Fruit fly (Drosophila melanogaster) whole organism, embryonic: Measurements from ENCODE around the gene CG10324.

Experiments
- CG10267 ChIP-seq: fragments of 200-800 bp; sonication (Bioruptor generic); optimal IDR thresholded peaks from 2 replicates; lab custom pipeline; 2018; ENCODE audit warnings: missing biosample characterization, mild to moderate bottlenecking, missing genetic modification characterization, moderate library complexity
- CG10565 ChIP-seq: fragments of 200-800 bp; sonication (Bioruptor generic); optimal IDR thresholded peaks from 3 replicates; lab custom pipeline; 2016; ENCODE audit warnings: missing biosample characterization, mild to moderate bottlenecking, missing genetic modification characterization
- CG10979 ChIP-seq: fragments of 200-800 bp; sonication (Bioruptor generic); optimal IDR thresholded peaks from 2 replicates; lab custom pipeline; 2018; ENCODE audit warnings: missing biosample characterization, mild to moderate bottlenecking, missing genetic modification characterization, moderate library complexity
- CG13287 ChIP-seq: fragments of 200-800 bp; sonication (Bioruptor generic); IDR thresholded peaks from 2 replicates; pipeline ENCODE4 v1.3.6; 2022; ENCODE audit warnings: missing biosample characterization, missing genetic modification characterization; ENCODE audit not compliant: partially characterized antibody
- CG13894 ChIP-seq: fragments of 200-800 bp; sonication (Bioruptor generic); optimal IDR thresholded peaks from 3 replicates; lab custom pipeline; 2018; ENCODE audit warnings: missing biosample characterization, mild to moderate bottlenecking, missing genetic modification characterization, moderate library complexity
- CG14014 ChIP-seq: fragments of 200-800 bp; sonication (Bioruptor generic); IDR thresholded peaks from 2 replicates; pipeline ENCODE4 v1.3.6; 2022; ENCODE audit warnings: missing biosample characterization, missing genetic modification characterization
- CG15601 ChIP-seq: fragments of 200-800 bp; sonication (Bioruptor generic); optimal IDR thresholded peaks from 3 replicates; lab custom pipeline; 2019; ENCODE audit warnings: missing biosample characterization, mild to moderate bottlenecking, missing genetic modification characterization, moderate library complexity
- CG17568 ChIP-seq: fragments of 200-800 bp; sonication (Bioruptor generic); optimal IDR thresholded peaks from 2 replicates; lab custom pipeline; 2018; ENCODE audit warnings: missing biosample characterization, mild to moderate bottlenecking, missing genetic modification characterization, moderate library complexity
- CG2129 ChIP-seq: fragments of 200-800 bp; sonication (Bioruptor generic); IDR thresholded peaks from 2 replicates; pipeline ENCODE4 v1.3.6; 2022; ENCODE audit warnings: missing biosample characterization, missing genetic modification characterization; ENCODE audit not compliant: partially characterized antibody
- CG31365 ChIP-seq: fragments of 200-800 bp; sonication (Bioruptor generic); optimal IDR thresholded peaks from 2 replicates; lab custom pipeline; 2018; ENCODE audit warnings: missing biosample characterization, mild to moderate bottlenecking, missing genetic modification characterization
- CG3847 ChIP-seq: fragments of 200-800 bp; sonication (Bioruptor generic); IDR thresholded peaks from 2 replicates; pipeline ENCODE4 v1.3.6; 2022; ENCODE audit warnings: missing biosample characterization, missing genetic modification characterization
- CG4404 ChIP-seq: fragments of 200-800 bp; sonication (Bioruptor generic); IDR thresholded peaks from 2 replicates; pipeline ENCODE4 v1.3.6; 2022; ENCODE audit warnings: missing biosample characterization, missing genetic modification characterization
- CG7963 ChIP-seq: fragments of 200-800 bp; sonication (Bioruptor generic); IDR thresholded peaks from 3 replicates; pipeline ENCODE4 v1.3.6; 2022; ENCODE audit warnings: missing biosample characterization, missing genetic modification characterization; ENCODE audit not compliant: partially characterized antibody
- CG8290 ChIP-seq, 3 experiments: fragments of 200-800 bp; sonication (Bioruptor generic); optimal IDR thresholded peaks; 2 replicates each; lab custom pipeline; 2016 to 2019; ENCODE audit warnings: missing biosample characterization in 3 of 3, missing genetic modification characterization in 3 of 3, mild to moderate bottlenecking in 2 of 3, moderate library complexity in 1 of 3
- CG9797 ChIP-seq: fragments of 200-800 bp; sonication (Bioruptor generic); optimal IDR thresholded peaks from 3 replicates; lab custom pipeline; 2018; ENCODE audit warnings: missing biosample characterization, mild to moderate bottlenecking, missing genetic modification characterization
- Dfd ChIP-seq, 2 experiments: fragments of >200 bp; optimal IDR thresholded peaks; 2 replicates each; lab custom pipeline; 2017; ENCODE audit warnings: missing biosample characterization in 2 of 2, missing genetic modification characterization in 2 of 2
- Dip2 ChIP-seq: fragments of 200-800 bp; sonication (Bioruptor generic); IDR thresholded peaks from 2 replicates; pipeline ENCODE4 v1.3.6; 2022; ENCODE audit warnings: missing biosample characterization, missing genetic modification characterization
- Dp ChIP-seq: fragments of 200-800 bp; sonication (Bioruptor generic); optimal IDR thresholded peaks from 2 replicates; lab custom pipeline; 2018; ENCODE audit warnings: missing biosample characterization, mild to moderate bottlenecking, missing genetic modification characterization, moderate library complexity
- Elba2 ChIP-seq: fragments of 200-800 bp; sonication (Bioruptor generic); optimal IDR thresholded peaks from 3 replicates; lab custom pipeline; 2016; ENCODE audit warnings: missing biosample characterization, missing genetic modification characterization
- Fer3 ChIP-seq: fragments of 200-800 bp; sonication (Bioruptor generic); optimal IDR thresholded peaks from 2 replicates; lab custom pipeline; 2018; ENCODE audit warnings: missing biosample characterization, mild to moderate bottlenecking, missing genetic modification characterization, moderate library complexity
- HHEX ChIP-seq: fragments of 200-800 bp; sonication (Bioruptor generic); optimal IDR thresholded peaks from 3 replicates; lab custom pipeline; 2017; ENCODE audit warnings: missing biosample characterization, mild to moderate bottlenecking, missing genetic modification characterization, missing genetic modification reagents
- HLH3B ChIP-seq: fragments of 200-800 bp; sonication (Bioruptor generic); IDR thresholded peaks from 2 replicates; pipeline ENCODE4 v1.3.6; 2022; ENCODE audit warnings: missing biosample characterization, missing genetic modification characterization
- HmgD ChIP-seq: fragments of 200-800 bp; sonication (Bioruptor generic); optimal IDR thresholded peaks from 3 replicates; lab custom pipeline; 2016; ENCODE audit warnings: missing biosample characterization, missing genetic modification characterization
- Mes4 ChIP-seq: fragments of 200-800 bp; sonication (Bioruptor generic); optimal IDR thresholded peaks from 2 replicates; lab custom pipeline; 2016; ENCODE audit warnings: missing biosample characterization, missing genetic modification characterization
- NC2α ChIP-seq: fragments of 200-800 bp; sonication (Bioruptor generic); optimal IDR thresholded peaks from 2 replicates; lab custom pipeline; 2016; ENCODE audit warnings: missing biosample characterization, missing genetic modification characterization
- Opbp ChIP-seq: fragments of 200-800 bp; sonication (Bioruptor generic); IDR thresholded peaks from 3 replicates; pipeline ENCODE4 v1.3.6; 2022; ENCODE audit warnings: missing biosample characterization, missing genetic modification characterization; ENCODE audit not compliant: partially characterized antibody
- Ravus ChIP-seq: fragments of 200-800 bp; sonication (Bioruptor generic); IDR thresholded peaks from 2 replicates; pipeline ENCODE4 v1.3.6; 2022; ENCODE audit warnings: missing biosample characterization, missing genetic modification characterization
- aop ChIP-seq: fragments of 200-800 bp; sonication (Bioruptor generic); IDR thresholded peaks from 2 replicates; pipeline ENCODE4 v1.3.6; 2022; ENCODE audit warnings: missing biosample characterization, missing genetic modification characterization
- ato ChIP-seq: fragments of 200-800 bp; sonication (Bioruptor generic); IDR thresholded peaks from 2 replicates; pipeline ENCODE4 v1.3.6; 2022; ENCODE audit warnings: missing biosample characterization, missing genetic modification characterization; ENCODE audit not compliant: partially characterized antibody
- btn ChIP-seq: fragments of 200-800 bp; sonication (Bioruptor generic); optimal IDR thresholded peaks from 2 replicates; lab custom pipeline; 2016; ENCODE audit warnings: missing biosample characterization, missing genetic modification characterization
- da ChIP-seq: fragments of 200-800 bp; sonication (Bioruptor generic); optimal IDR thresholded peaks from 2 replicates; lab custom pipeline; 2016; ENCODE audit warnings: missing biosample characterization, missing genetic modification characterization
- danr ChIP-seq: fragments of 200-800 bp; sonication (Bioruptor generic); IDR thresholded peaks from 2 replicates; pipeline ENCODE4 v1.3.6; 2022; ENCODE audit warnings: missing biosample characterization, missing genetic modification characterization
- esg ChIP-seq: fragments of 200-800 bp; sonication (Bioruptor generic); conservative IDR thresholded peaks from 2 replicates; pipeline ENCODE4 v1.3.6; 2022; ENCODE audit warnings: missing biosample characterization, missing genetic modification characterization
- gfzf ChIP-seq: fragments of 200-800 bp; sonication (Bioruptor generic); optimal IDR thresholded peaks from 2 replicates; lab custom pipeline; 2016; ENCODE audit warnings: missing biosample characterization, mild to moderate bottlenecking, missing genetic modification characterization, moderate library complexity
- grau ChIP-seq: fragments of 200-800 bp; optimal IDR thresholded peaks from 3 replicates; lab custom pipeline; 2019; ENCODE audit warnings: missing biosample characterization, mild to moderate bottlenecking, missing genetic modification characterization, moderate library complexity
- ham ChIP-seq: fragments of 200-800 bp; sonication (Bioruptor generic); IDR thresholded peaks from 2 replicates; pipeline ENCODE4 v1.3.6; 2022; ENCODE audit warnings: missing biosample characterization, missing genetic modification characterization
- ind ChIP-seq: fragments of 200-800 bp; sonication (Bioruptor generic); optimal IDR thresholded peaks from 3 replicates; lab custom pipeline; 2016; ENCODE audit warnings: missing biosample characterization, missing genetic modification characterization
- klu ChIP-seq: fragments of 200-800 bp; sonication (Bioruptor generic); IDR thresholded peaks from 2 replicates; pipeline ENCODE4 v1.3.6; 2022; ENCODE audit warnings: missing biosample characterization, missing genetic modification characterization
- knrl ChIP-seq: fragments of 200-800 bp; sonication (Bioruptor generic); IDR thresholded peaks from 3 replicates; pipeline ENCODE4 v1.3.6; 2022; ENCODE audit warnings: missing biosample characterization, missing genetic modification characterization; ENCODE audit not compliant: partially characterized antibody
- luna ChIP-seq: fragments of 200-800 bp; sonication (Bioruptor generic); optimal IDR thresholded peaks from 2 replicates; lab custom pipeline; 2016; ENCODE audit warnings: missing biosample characterization, missing genetic modification characterization
- nerfin-1 ChIP-seq: fragments of 200-800 bp; sonication (Bioruptor generic); optimal IDR thresholded peaks from 3 replicates; lab custom pipeline; 2019; ENCODE audit warnings: missing biosample characterization, mild to moderate bottlenecking, missing genetic modification characterization, moderate library complexity
- row ChIP-seq: fragments of 200-800 bp; sonication (Bioruptor generic); IDR thresholded peaks from 3 replicates; pipeline ENCODE4 v1.3.6; 2022; ENCODE audit warnings: missing biosample characterization, missing genetic modification characterization
- slou ChIP-seq: fragments of 200-800 bp; sonication (Bioruptor generic); optimal IDR thresholded peaks from 3 replicates; lab custom pipeline; 2016; ENCODE audit warnings: missing biosample characterization, missing genetic modification characterization
- sqz ChIP-seq: fragments of 200-800 bp; sonication (Bioruptor generic); optimal IDR thresholded peaks from 3 replicates; lab custom pipeline; 2018; ENCODE audit warnings: missing biosample characterization, mild to moderate bottlenecking, missing genetic modification characterization
- tio ChIP-seq: fragments of 200-800 bp; sonication (Bioruptor generic); optimal IDR thresholded peaks from 2 replicates; lab custom pipeline; 2017; ENCODE audit warnings: missing biosample characterization, missing genetic modification characterization, inconsistent platforms
- toy ChIP-seq: fragments of 200-800 bp; sonication (Bioruptor generic); IDR thresholded peaks from 2 replicates; pipeline ENCODE4 v1.3.6; 2022; ENCODE audit warnings: missing biosample characterization, missing genetic modification characterization
- unc-4 ChIP-seq: fragments of 200-800 bp; sonication (Bioruptor generic); IDR thresholded peaks from 2 replicates; pipeline ENCODE4 v1.3.6; 2022; ENCODE audit warnings: missing biosample characterization, missing genetic modification characterization; ENCODE audit not compliant: partially characterized antibody
- vnd ChIP-seq: fragments of 200-800 bp; sonication (Bioruptor generic); IDR thresholded peaks from 3 replicates; pipeline ENCODE4 v1.3.6; 2022; ENCODE audit warnings: missing biosample characterization, missing genetic modification characterization; ENCODE audit not compliant: partially characterized antibody
- wek ChIP-seq: fragments of 200-800 bp; sonication (Bioruptor generic); optimal IDR thresholded peaks from 3 replicates; lab custom pipeline; 2018; ENCODE audit warnings: missing biosample characterization, mild to moderate bottlenecking, missing genetic modification characterization, moderate library complexity
- wor ChIP-seq: fragments of 200-800 bp; sonication (Bioruptor generic); IDR thresholded peaks from 2 replicates; pipeline ENCODE4 v1.3.6; 2022; ENCODE audit warnings: missing biosample characterization, missing genetic modification characterization

CG10324 gene

DNA sequence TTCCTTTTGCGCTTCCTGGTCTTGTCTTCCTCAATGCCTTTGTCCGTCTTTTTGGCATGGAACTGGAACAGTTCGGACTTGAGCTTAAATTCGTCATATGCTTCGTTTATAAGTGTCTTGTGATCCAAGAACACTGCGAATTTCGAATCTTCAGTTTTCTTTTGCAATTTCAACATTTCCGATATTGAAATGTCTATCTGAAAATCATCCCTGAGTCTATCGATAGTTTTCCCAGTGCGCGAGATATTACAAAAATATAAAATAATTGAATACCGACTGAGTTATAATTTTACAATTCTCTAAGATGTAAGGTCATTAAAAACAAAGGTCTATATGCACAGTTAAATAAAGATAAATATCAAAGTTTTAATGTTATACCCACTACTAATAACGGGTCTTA is 4.1 kb upstream of the CG10324 start, which contains the start of gene Mettl4 (continued):
- peak; percentile 53; the same call in 1 of the 2 replicates for TF ChIP-seq ato
- TF ChIP-seq wor, result no peak
- no peak for TF ChIP-seq CG17568
- peak; percentile 86 for TF ChIP-seq Dp (GFP tag; lab: Kevin White, UChicago)
- TF ChIP-seq slou (GFP tag; lab: Kevin White, UChicago), result no peak
- peak; percentile 54; the same call in 1 of the 3 replicates for TF ChIP-seq vnd (GFP tag; lab: Robert Waterston, UW)
- no peak for TF ChIP-seq nerfin-1
- no peak for TF ChIP-seq CG14014 (GFP tag; lab: Robert Waterston, UW)
- no peak for TF ChIP-seq klu (GFP tag; lab: Robert Waterston, UW)
- TF ChIP-seq sqz, result no peak
- TF ChIP-seq CG8290 (GFP tag; optimal IDR thresholded peaks at IDR 0.05; lab: Kevin White, UChicago), result no peak
- no peak for TF ChIP-seq CG8290 (tag; optimal IDR thresholded peaks at IDR 0.05; lab: Kevin White, UChicago)
- TF ChIP-seq CG10565, result no peak
- TF ChIP-seq Elba2, result no peak
- TF ChIP-seq NC2α (GFP tag; lab: Kevin White, UChicago), result no peak
- peak; percentile 51; the same call in 2 of the 3 replicates for TF ChIP-seq knrl (GFP tag; lab: Robert Waterston, UW)
- no peak for TF ChIP-seq ham (GFP tag; lab: Robert Waterston, UW)
- TF ChIP-seq HLH3B (GFP tag; lab: Robert Waterston, UW), result no peak
- no peak for TF ChIP-seq HHEX (GFP tag; lab: Kevin White, UChicago)
- no peak for TF ChIP-seq tio (GFP tag; lab: Kevin White, UChicago)
- TF ChIP-seq CG15601 (tag; lab: Kevin White, UChicago), result no peak
- TF ChIP-seq Mes4 (GFP tag; lab: Kevin White, UChicago), result no peak
- no peak for TF ChIP-seq Fer3 (tag; lab: Kevin White, UChicago)
- TF ChIP-seq CG9797 (GFP tag; lab: Kevin White, UChicago), result no peak
- TF ChIP-seq CG2129 (GFP tag; lab: Robert Waterston, UW), result 0 out of 2 replicates have a peak, but pooled peaks have one; percentile 24
- no peak for TF ChIP-seq row (GFP tag; lab: Robert Waterston, UW)
- TF ChIP-seq toy, result no peak
- no peak for TF ChIP-seq Ravus
- no peak for TF ChIP-seq Dfd (GFP tag; optimal IDR thresholded peaks at IDR 0.05; lab: Kevin White, UChicago)
- no peak for TF ChIP-seq CG10979 (tag; lab: Kevin White, UChicago)
- TF ChIP-seq CG7963, result peak; percentile 63; the same call in 2 of the 3 replicates
- no peak for TF ChIP-seq da
- TF ChIP-seq aop (GFP tag; lab: Robert Waterston, UW), result no peak
- TF ChIP-seq Dip2 (GFP tag; lab: Robert Waterston, UW), result no peak
- peak; percentile 65 for TF ChIP-seq unc-4 (GFP tag; lab: Robert Waterston, UW)
- TF ChIP-seq grau, result no peak
- no peak for TF ChIP-seq ind (GFP tag; lab: Kevin White, UChicago)
- no peak for TF ChIP-seq CG4404
- TF ChIP-seq btn (GFP tag; lab: Kevin White, UChicago), result no peak
- no peak for TF ChIP-seq CG3847 (GFP tag; lab: Robert Waterston, UW)
- no peak for TF ChIP-seq CG13894 (tag; lab: Kevin White, UChicago)
- peak; percentile 4 for TF ChIP-seq CG10267 (tag; lab: Kevin White, UChicago)
- TF ChIP-seq luna (GFP tag; lab: Kevin White, UChicago), result no peak
- TF ChIP-seq esg (GFP tag; lab: Robert Waterston, UW), result no peak
- TF ChIP-seq wek (GFP tag; lab: Kevin White, UChicago), result no peak
- no peak for TF ChIP-seq danr (GFP tag; lab: Robert Waterston, UW)
- no peak for TF ChIP-seq CG31365 (tag; lab: Kevin White, UChicago)
- TF ChIP-seq gfzf, result no peak
- peak; percentile 58; the same call in 2 of the 3 replicates for TF ChIP-seq Opbp (GFP tag; lab: Robert Waterston, UW)
- peak; percentile 82 for TF ChIP-seq CG13287
- no peak for TF ChIP-seq HmgD (GFP tag; lab: Kevin White, UChicago)
